Fruit fly (Drosophila melanogaster) ovary, adult (tissue): Measurements from ENCODE around the gene Lip4.

ENCODE experiments used
- CG17801 ChIP-seq: fragments of 200-800 bp; optimal IDR thresholded peaks from 2 replicates; lab custom pipeline; 2019; ENCODE audit warnings: missing biosample characterization, mild to moderate bottlenecking, missing genetic modification characterization, moderate library complexity; ENCODE audit not compliant: partially characterized antibody

The Lip4 gene

DNA sequence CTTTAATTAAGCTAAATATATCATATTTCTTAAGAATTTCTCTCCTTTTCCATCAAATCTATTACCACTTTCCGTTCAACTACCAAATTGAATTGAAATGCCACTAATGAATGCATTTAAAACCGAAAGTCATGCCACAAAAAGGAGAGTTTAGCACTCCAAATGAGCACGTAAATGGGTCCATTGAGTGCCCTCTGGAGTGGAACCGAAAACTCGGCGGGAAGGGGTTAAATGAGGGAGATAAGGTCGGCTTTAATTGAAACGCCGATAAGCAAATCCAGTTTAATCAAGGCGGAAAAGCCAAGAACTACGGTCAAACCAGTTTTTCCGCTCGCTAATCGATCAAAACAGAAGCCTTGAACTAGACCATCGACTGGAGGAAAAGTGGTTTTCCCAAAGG lies 22.0 kb upstream of the Lip4 start:
- no peak for TF ChIP-seq CG17801 (GFP tag; lab: Kevin White, UChicago)

dm6 chr2L:10506557-10507252 lies 20.7 kb upstream of the Lip4 start, which contains the start of the genes Myo31DF and CG6094:
Gene Myo31DF, minus strand, starts transcription at chr2L:10506779.
Gene CG6094, plus strand, starts transcription at chr2L:10507081.
- TF ChIP-seq CG17801 (GFP tag; lab: Kevin White, UChicago): peak; percentile 33

- TF ChIP-seq CG17801 (GFP tag; lab: Kevin White, UChicago): no peak
These were observed 17.3 kb upstream of the Lip4 start, which contains the start of gene CG7384 for dm6 chr2L:10510088-10510487. Gene CG7384, minus strand, starts transcription at chr2L:10510453.

- no peak for TF ChIP-seq CG17801 (GFP tag; lab: Kevin White, UChicago)
These were observed 16.5 kb upstream of the Lip4 start for dm6 chr2L:10510843-10511242.

dm6 chr2L:10513837-10514499 lies 13.4 kb upstream of the Lip4 start:
- TF ChIP-seq CG17801 (GFP tag; lab: Kevin White, UChicago): no peak

- no peak for TF ChIP-seq CG17801 (GFP tag; lab: Kevin White, UChicago)
These were observed 12.7 kb upstream of the Lip4 start for dm6 chr2L:10514586-10515137.

- TF ChIP-seq CG17801 (GFP tag; lab: Kevin White, UChicago): no peak
These were observed 11.7 kb upstream of the Lip4 start for dm6 chr2L:10515553-10516174.

DNA sequence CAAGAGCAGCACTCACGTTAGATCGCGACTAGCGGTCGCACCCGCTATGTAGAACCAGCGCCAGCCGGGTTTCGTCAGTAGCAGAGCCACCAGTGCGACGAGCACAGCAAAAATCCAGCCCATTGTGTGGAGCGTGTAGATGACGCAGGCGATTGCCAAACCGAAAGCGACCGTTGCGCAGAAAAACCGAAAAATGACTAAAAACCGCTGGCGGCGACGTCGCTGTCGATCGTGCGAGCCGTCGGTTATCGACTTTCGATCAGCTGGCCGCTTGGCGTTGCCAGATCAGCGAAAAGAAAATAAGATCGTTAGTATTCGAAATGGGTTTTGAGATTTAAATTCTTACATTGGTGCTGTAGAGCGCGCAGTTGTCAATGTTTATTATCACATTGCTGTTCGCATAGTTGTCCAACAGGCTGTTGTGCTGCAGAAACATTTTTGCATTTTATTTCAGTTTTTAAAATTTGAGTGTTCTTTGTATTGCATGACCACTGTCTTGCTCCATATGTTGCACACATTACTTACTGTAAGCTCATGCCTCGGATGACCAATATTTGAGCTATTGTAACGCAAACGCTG lies 10.8 kb upstream of the Lip4 start:
- TF ChIP-seq CG17801 (GFP tag; lab: Kevin White, UChicago): no peak

- no peak for TF ChIP-seq CG17801 (GFP tag; lab: Kevin White, UChicago)
These were observed 10.3 kb upstream of the Lip4 start, which contains the start of the genes Fatp1 and Lrr47 for dm6 chr2L:10517085-10517484. Gene Fatp1, minus strand, starts transcription at chr2L:10517218. Gene Lrr47, plus strand, starts transcription at chr2L:10517335.

- TF ChIP-seq CG17801 (GFP tag; lab: Kevin White, UChicago): no peak
These were observed 8.1 kb upstream of the Lip4 start for dm6 chr2L:10519225-10519624.

DNA sequence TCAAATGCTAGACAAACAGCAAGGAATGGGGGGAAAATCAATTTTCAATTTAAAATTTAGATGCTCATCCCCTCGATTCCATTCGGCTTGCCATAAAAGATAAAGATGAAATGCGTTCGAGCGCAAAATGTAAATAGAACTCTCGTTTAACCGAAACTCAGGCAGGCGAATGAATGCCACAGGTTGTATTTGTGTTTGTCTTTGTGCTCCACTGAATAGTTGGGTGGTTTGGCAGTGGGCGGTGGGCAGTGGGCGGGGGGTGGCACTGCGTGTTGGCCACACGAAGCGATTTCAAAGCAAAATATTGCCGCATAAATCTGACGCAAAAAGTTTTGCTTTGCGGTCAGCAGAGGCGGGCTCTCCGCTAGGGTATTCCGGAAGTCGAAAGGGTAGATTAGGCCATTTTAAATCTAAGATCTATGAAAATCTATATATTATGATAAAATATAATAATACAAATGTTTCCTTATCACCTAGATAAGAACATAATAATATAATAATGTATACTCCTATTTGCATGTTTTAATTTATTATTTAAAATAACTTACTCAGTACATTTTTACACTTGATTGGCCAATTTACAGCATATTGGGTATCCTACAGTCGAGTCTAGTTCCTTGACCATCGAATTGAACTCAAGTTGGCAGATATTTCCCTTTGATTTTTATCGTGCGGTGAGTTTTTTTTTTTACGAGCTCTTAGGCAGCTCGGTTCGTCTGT lies 5.0 kb upstream of the Lip4 start:
- TF ChIP-seq CG17801 (GFP tag; lab: Kevin White, UChicago): no peak

DNA sequence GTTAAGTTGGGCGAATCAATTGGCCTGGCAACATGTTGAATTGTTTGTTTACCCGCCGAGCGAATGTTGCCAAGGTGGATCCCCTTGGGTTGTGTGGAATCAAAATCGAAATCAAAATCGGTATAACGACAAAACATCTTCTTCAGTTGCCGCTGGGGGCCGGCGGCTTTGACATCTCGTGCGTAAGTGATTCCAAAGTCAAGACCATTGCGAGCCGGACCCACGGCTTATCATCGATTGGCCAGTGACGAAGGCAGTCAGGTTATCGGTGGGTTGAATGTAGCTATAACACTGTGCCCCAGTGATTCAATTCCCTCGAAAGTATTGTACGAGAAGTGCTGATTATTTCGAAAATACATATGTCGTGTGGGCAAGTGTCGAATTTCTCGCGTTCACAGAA lies 1.6 kb downstream of the Lip4 start:
- no peak for TF ChIP-seq CG17801 (GFP tag; lab: Kevin White, UChicago)

dm6 chr2L:10530089-10530488 lies 2.7 kb downstream of the Lip4 start:
- TF ChIP-seq CG17801 (GFP tag; lab: Kevin White, UChicago): no peak

dm6 chr2L:10531521-10531920 lies 4.1 kb downstream of the Lip4 start, which contains the start of gene CG18301:
Gene CG18301, plus strand, starts transcription at chr2L:10531821.
- TF ChIP-seq CG17801 (GFP tag; lab: Kevin White, UChicago): no peak
